Fruit fly (Drosophila melanogaster) whole organism, embryonic: ENCODE results near the gene CG16753.

Source experiments
- Adf1 ChIP-seq: fragments of 200-800 bp; sonication (Bioruptor generic); IDR thresholded peaks from 2 replicates; pipeline ENCODE4 v1.3.6; 2022; ENCODE audit warnings: missing biosample characterization, missing genetic modification characterization
- CG10979 ChIP-seq: fragments of 200-800 bp; sonication (Bioruptor generic); optimal IDR thresholded peaks from 2 replicates; lab custom pipeline; 2018; ENCODE audit warnings: missing biosample characterization, mild to moderate bottlenecking, missing genetic modification characterization, moderate library complexity
- CG11085 ChIP-seq: fragments of 200-800 bp; sonication (Bioruptor generic); IDR thresholded peaks from 2 replicates; pipeline ENCODE4 v1.3.6; 2022; ENCODE audit warnings: missing biosample characterization, missing genetic modification characterization
- CG11696 ChIP-seq: fragments of 200-800 bp; sonication (Bioruptor generic); IDR thresholded peaks from 2 replicates; pipeline ENCODE4 v1.3.6; 2022; ENCODE audit warnings: missing biosample characterization, missing genetic modification characterization
- CG13296 ChIP-seq: fragments of 200-800 bp; sonication (Bioruptor generic); optimal IDR thresholded peaks from 3 replicates; lab custom pipeline; 2018; ENCODE audit warnings: missing biosample characterization, mild to moderate bottlenecking, missing genetic modification characterization
- CG14860 ChIP-seq: fragments of 200-800 bp; sonication (Bioruptor generic); IDR thresholded peaks from 3 replicates; pipeline ENCODE4 v1.3.6; 2022; ENCODE audit warnings: missing biosample characterization, missing genetic modification characterization; ENCODE audit not compliant: partially characterized antibody
- CG15269 ChIP-seq: fragments of 200-800 bp; sonication (Bioruptor generic); optimal IDR thresholded peaks from 2 replicates; lab custom pipeline; 2018; ENCODE audit warnings: missing biosample characterization, mild to moderate bottlenecking, missing genetic modification characterization, moderate library complexity
- CG15514 ChIP-seq: fragments of 200-800 bp; sonication (Bioruptor generic); optimal IDR thresholded peaks from 3 replicates; lab custom pipeline; 2017; ENCODE audit warnings: missing biosample characterization, missing genetic modification characterization, mild to moderate bottlenecking, moderate library complexity, missing genetic modification reagents
- CG17361 ChIP-seq: fragments of 200-800 bp; sonication (Bioruptor generic); IDR thresholded peaks from 3 replicates; pipeline ENCODE4 v1.3.6; 2022; ENCODE audit warnings: missing biosample characterization, missing genetic modification characterization
- CG18262 ChIP-seq: fragments of 200-800 bp; optimal IDR thresholded peaks from 3 replicates; lab custom pipeline; 2019; ENCODE audit warnings: missing biosample characterization, mild to moderate bottlenecking, missing genetic modification characterization, moderate library complexity
- CG2199 ChIP-seq: fragments of 200-800 bp; sonication (Bioruptor generic); IDR thresholded peaks from 3 replicates; pipeline ENCODE4 v1.3.6; 2022; ENCODE audit warnings: missing biosample characterization, missing genetic modification characterization
- CG2678 ChIP-seq: fragments of 200-800 bp; sonication (Bioruptor generic); optimal IDR thresholded peaks from 3 replicates; lab custom pipeline; 2019; ENCODE audit warnings: missing biosample characterization, mild to moderate bottlenecking, missing genetic modification characterization, moderate library complexity
- CG2889 ChIP-seq: fragments of 200-800 bp; sonication (Bioruptor generic); IDR thresholded peaks from 3 replicates; pipeline ENCODE4 v1.3.6; 2022; ENCODE audit warnings: missing biosample characterization, missing genetic modification characterization
- CG3995 ChIP-seq: fragments of 200-800 bp; sonication (Bioruptor generic); optimal IDR thresholded peaks from 3 replicates; lab custom pipeline; 2016; ENCODE audit warnings: missing biosample characterization, missing genetic modification characterization
- CG4282 ChIP-seq: fragments of 200-800 bp; sonication (Bioruptor generic); optimal IDR thresholded peaks from 2 replicates; lab custom pipeline; 2016; ENCODE audit warnings: missing biosample characterization, missing genetic modification characterization
- CG4424 ChIP-seq: fragments of 200-800 bp; sonication (Bioruptor generic); optimal IDR thresholded peaks from 3 replicates; lab custom pipeline; 2016; ENCODE audit warnings: missing biosample characterization, missing genetic modification characterization
- CG5245 ChIP-seq: fragments of 200-800 bp; sonication (Bioruptor generic); optimal IDR thresholded peaks from 3 replicates; lab custom pipeline; 2016; ENCODE audit warnings: missing biosample characterization, missing genetic modification characterization
- CG7372 ChIP-seq: fragments of 200-800 bp; sonication (Bioruptor generic); IDR thresholded peaks from 2 replicates; pipeline ENCODE4 v1.3.6; 2022; ENCODE audit warnings: missing biosample characterization, missing genetic modification characterization
- CG7839 ChIP-seq: fragments of 200-800 bp; sonication (Bioruptor generic); optimal IDR thresholded peaks from 3 replicates; lab custom pipeline; 2018; ENCODE audit warnings: missing biosample characterization, mild to moderate bottlenecking, missing genetic modification characterization, moderate library complexity
- CG8924 ChIP-seq: fragments of 200-800 bp; optimal IDR thresholded peaks from 3 replicates; lab custom pipeline; 2019; ENCODE audit warnings: missing biosample characterization, mild to moderate bottlenecking, missing genetic modification characterization, moderate library complexity
- CG8944 ChIP-seq: fragments of 200-800 bp; sonication (Bioruptor generic); optimal IDR thresholded peaks from 3 replicates; lab custom pipeline; 2016; ENCODE audit warnings: missing biosample characterization, missing genetic modification characterization
- Fer2 ChIP-seq: fragments of 200-800 bp; sonication (Bioruptor generic); optimal IDR thresholded peaks from 2 replicates; lab custom pipeline; 2018; ENCODE audit warnings: missing biosample characterization, mild to moderate bottlenecking, missing genetic modification characterization, moderate library complexity
- H2.0 ChIP-seq: fragments of 200-800 bp; sonication (Bioruptor generic); IDR thresholded peaks from 2 replicates; pipeline ENCODE4 v1.3.6; 2022; ENCODE audit warnings: missing biosample characterization, missing genetic modification characterization
- Hr39 ChIP-seq: fragments of >200 bp; optimal IDR thresholded peaks from 2 replicates; lab custom pipeline; 2017
- Hr51 ChIP-seq, 2 experiments: fragments of 200-800 bp; sonication (Bioruptor generic); optimal IDR thresholded peaks; 2 replicates in 1 of 2; 3 replicates in 1 of 2; lab custom pipeline; 2016 to 2018; ENCODE audit warnings: missing biosample characterization in 2 of 2, missing genetic modification characterization in 2 of 2, mild to moderate bottlenecking in 1 of 2, moderate library complexity in 1 of 2
- Hr78 ChIP-seq, 2 experiments: fragments of 200-800 bp in 1 of 2; fragments of >200 bp in 1 of 2; sonication (Bioruptor generic) in 1 of 2; optimal IDR thresholded peaks; 2 replicates each; lab custom pipeline; 2017 to 2019; ENCODE audit warnings: missing biosample characterization in 2 of 2, missing genetic modification characterization in 2 of 2, mild to moderate bottlenecking in 1 of 2, moderate library complexity in 1 of 2
- MESR4 ChIP-seq: fragments of 200-800 bp; sonication (Bioruptor generic); optimal IDR thresholded peaks from 2 replicates; lab custom pipeline; 2018; ENCODE audit warnings: missing biosample characterization, mild to moderate bottlenecking, missing genetic modification characterization, moderate library complexity
- Stat92E ChIP-seq, 3 experiments: fragments of >200 bp in 2 of 3; fragments of 200-800 bp in 1 of 3; sonication (Bioruptor generic) in 1 of 3; optimal IDR thresholded peaks; 2 replicates each; lab custom pipeline; 2017 to 2019; ENCODE audit warnings: missing biosample characterization in 3 of 3, missing genetic modification characterization in 3 of 3, mild to moderate bottlenecking in 1 of 3, moderate library complexity in 1 of 3
- Usf ChIP-seq: fragments of 200-800 bp; sonication (Bioruptor generic); optimal IDR thresholded peaks from 2 replicates; lab custom pipeline; 2017; ENCODE audit warnings: missing genotype, missing biosample characterization, missing genetic modification characterization
- ac ChIP-seq: fragments of 200-800 bp; sonication (Bioruptor generic); optimal IDR thresholded peaks from 3 replicates; lab custom pipeline; 2017; ENCODE audit warnings: missing biosample characterization, mild to moderate bottlenecking, missing genetic modification characterization
- amos ChIP-seq: fragments of 200-800 bp; sonication (Bioruptor generic); IDR thresholded peaks from 2 replicates; pipeline ENCODE4 v1.3.6; 2022; ENCODE audit warnings: missing biosample characterization, missing genetic modification characterization; ENCODE audit not compliant: partially characterized antibody
- bowl ChIP-seq: fragments of 200-800 bp; sonication (Bioruptor generic); IDR thresholded peaks from 2 replicates; pipeline ENCODE4 v1.3.6; 2022; ENCODE audit warnings: missing biosample characterization, missing genetic modification characterization
- br ChIP-seq: fragments of >200 bp; optimal IDR thresholded peaks from 2 replicates; lab custom pipeline; 2017
- cad ChIP-seq: fragments of >200 bp; optimal IDR thresholded peaks from 2 replicates; lab custom pipeline; 2017; ENCODE audit warnings: missing biosample characterization, missing genetic modification characterization
- cato ChIP-seq: fragments of 200-800 bp; sonication (Bioruptor generic); optimal IDR thresholded peaks from 2 replicates; lab custom pipeline; 2016; ENCODE audit warnings: missing biosample characterization, missing genetic modification characterization, borderline replicate concordance
- chif ChIP-seq, 2 experiments: fragments of 200-800 bp; sonication (Bioruptor generic); optimal IDR thresholded peaks; 3 replicates each; lab custom pipeline; 2016; ENCODE audit warnings: missing biosample characterization in 2 of 2, missing genetic modification characterization in 2 of 2
- fu2 ChIP-seq: fragments of 200-800 bp; sonication (Bioruptor generic); optimal IDR thresholded peaks from 2 replicates; lab custom pipeline; 2016; ENCODE audit warnings: missing biosample characterization, missing genetic modification characterization
- gem ChIP-seq: fragments of 200-800 bp; sonication (Bioruptor generic); optimal IDR thresholded peaks from 2 replicates; lab custom pipeline; 2019; ENCODE audit warnings: missing biosample characterization, mild to moderate bottlenecking, missing genetic modification characterization, moderate library complexity
- gfzf ChIP-seq: fragments of 200-800 bp; sonication (Bioruptor generic); optimal IDR thresholded peaks from 2 replicates; lab custom pipeline; 2016; ENCODE audit warnings: missing biosample characterization, mild to moderate bottlenecking, missing genetic modification characterization, moderate library complexity
- gro ChIP-seq: fragments of 200-800 bp; sonication (Bioruptor generic); optimal IDR thresholded peaks from 2 replicates; lab custom pipeline; 2016; ENCODE audit warnings: missing biosample characterization, missing genetic modification characterization
- hbn ChIP-seq: fragments of 200-800 bp; sonication (Bioruptor generic); IDR thresholded peaks from 2 replicates; pipeline ENCODE4 v1.3.6; 2022; ENCODE audit warnings: missing biosample characterization, missing genetic modification characterization; ENCODE audit not compliant: partially characterized antibody
- lmd ChIP-seq: fragments of 200-800 bp; sonication (Bioruptor generic); IDR thresholded peaks from 2 replicates; pipeline ENCODE4 v1.3.6; 2022; ENCODE audit warnings: missing biosample characterization, missing genetic modification characterization
- onecut ChIP-seq: fragments of 200-800 bp; sonication (Bioruptor generic); IDR thresholded peaks from 2 replicates; pipeline ENCODE4 v1.3.6; 2022; ENCODE audit warnings: missing biosample characterization, missing genetic modification characterization
- schlank ChIP-seq: fragments of 200-800 bp; sonication (Bioruptor generic); optimal IDR thresholded peaks from 2 replicates; lab custom pipeline; 2018; ENCODE audit warnings: missing biosample characterization, mild to moderate bottlenecking, missing genetic modification characterization
- tup ChIP-seq: fragments of 200-800 bp; sonication (Bioruptor generic); optimal IDR thresholded peaks from 2 replicates; lab custom pipeline; 2016; ENCODE audit warnings: missing biosample characterization, mild to moderate bottlenecking, missing genetic modification characterization, moderate library complexity
- twi ChIP-seq: fragments of 200-800 bp; optimal IDR thresholded peaks from 2 replicates; lab custom pipeline; 2019; ENCODE audit warnings: missing biosample characterization, mild to moderate bottlenecking, missing genetic modification characterization, moderate library complexity
- wdn ChIP-seq: fragments of 200-800 bp; sonication (Bioruptor generic); IDR thresholded peaks from 2 replicates; pipeline ENCODE4 v1.3.6; 2022; ENCODE audit warnings: missing biosample characterization, missing genetic modification characterization
- wor ChIP-seq: fragments of 200-800 bp; sonication (Bioruptor generic); IDR thresholded peaks from 2 replicates; pipeline ENCODE4 v1.3.6; 2022; ENCODE audit warnings: missing biosample characterization, missing genetic modification characterization
- zfh1 ChIP-seq: fragments of 200-800 bp; sonication (Bioruptor generic); IDR thresholded peaks from 3 replicates; pipeline ENCODE4 v1.3.6; 2022; ENCODE audit warnings: missing biosample characterization, missing genetic modification characterization

Gene CG16753

DNA sequence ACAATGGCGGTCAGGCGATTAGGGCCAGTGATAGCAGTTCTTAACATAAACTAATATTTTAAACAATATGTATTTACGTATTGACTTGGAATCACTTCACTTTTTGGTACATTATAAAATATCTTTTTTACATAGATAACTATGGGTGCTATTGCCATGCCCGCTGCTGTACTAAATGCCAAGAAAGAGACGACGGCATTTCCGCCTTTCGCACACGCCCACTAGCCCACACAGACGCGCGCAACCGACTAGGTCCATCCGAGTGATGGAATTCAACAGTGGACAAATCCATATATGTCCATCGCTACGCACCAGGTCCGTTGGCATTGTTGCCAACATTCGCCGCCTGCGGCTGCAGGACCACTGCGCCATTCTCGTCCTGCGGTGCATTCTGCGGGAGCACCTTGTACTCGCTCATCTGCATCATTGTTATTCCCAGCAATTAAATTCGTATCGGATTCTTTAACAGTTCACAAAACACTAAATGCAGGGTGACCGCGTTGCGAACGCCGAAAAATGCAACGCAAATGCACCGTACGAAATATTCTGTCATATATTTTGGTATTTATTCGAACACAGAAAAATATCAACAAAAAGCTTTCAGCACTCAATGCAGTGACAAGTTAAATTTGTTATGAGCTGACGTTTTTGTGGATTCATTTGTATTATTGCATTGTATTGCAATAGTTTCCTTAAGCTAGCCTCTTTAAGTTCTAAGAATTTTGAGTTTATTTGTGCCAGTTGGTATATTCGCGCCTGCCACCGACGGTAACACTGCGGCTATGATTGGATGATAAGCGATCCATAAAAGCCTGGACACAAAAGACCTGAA, 8.3 kb upstream of the CG16753 start, which contains the start of the genes scramb2 and Sk2 (continued):
- peak; percentile 81 for TF ChIP-seq tup (GFP tag; lab: Kevin White, UChicago)
- TF ChIP-seq CG15514: peak; percentile 90
- peak; percentile 94 for TF ChIP-seq CG8924 (tag; lab: Kevin White, UChicago)
- no peak for TF ChIP-seq amos (GFP tag; lab: Robert Waterston, UW)
- no peak for TF ChIP-seq cad (GFP tag; lab: Kevin White, UChicago)
- peak; percentile 66 for TF ChIP-seq Adf1 (GFP tag; lab: Robert Waterston, UW)
- peak; percentile 86 for TF ChIP-seq twi (tag; lab: Kevin White, UChicago)
- peak; percentile 93 for TF ChIP-seq CG7372
- no peak for TF ChIP-seq hbn (GFP tag; lab: Robert Waterston, UW)
- TF ChIP-seq CG11696 (GFP tag; lab: Robert Waterston, UW): peak; percentile 100
- peak; percentile 94 for TF ChIP-seq CG10979 (tag; lab: Kevin White, UChicago)
- TF ChIP-seq CG2199 (GFP tag; lab: Robert Waterston, UW): peak; percentile 94
- peak; percentile 91 for TF ChIP-seq Fer2 (tag; lab: Kevin White, UChicago)
- TF ChIP-seq fu2 (GFP tag; lab: Kevin White, UChicago): peak; percentile 66
- TF ChIP-seq Stat92E (GFP tag; optimal IDR thresholded peaks at IDR 0.05; lab: Kevin White, UChicago): no peak
- TF ChIP-seq chif (GFP tag; optimal IDR thresholded peaks at IDR 0.05; lab: Kevin White, UChicago): peak; percentile 77 to 89
- TF ChIP-seq CG5245: peak; percentile 94
- peak in 1 of 2 experiments; percentile 81 for TF ChIP-seq Hr78 (GFP tag; optimal IDR thresholded peaks at IDR 0.05; lab: Kevin White, UChicago)
- TF ChIP-seq br (lab: Kevin White, UChicago): no peak
- TF ChIP-seq MESR4: peak; percentile 67
- TF ChIP-seq CG14860 (GFP tag; lab: Robert Waterston, UW): no peak
- TF ChIP-seq gro (GFP tag; lab: Kevin White, UChicago): peak; percentile 89
- TF ChIP-seq bowl (GFP tag; lab: Robert Waterston, UW): peak; percentile 84
- TF ChIP-seq CG15269 (tag; lab: Kevin White, UChicago): peak; percentile 97
- TF ChIP-seq wor (GFP tag; lab: Robert Waterston, UW): peak; percentile 90
- peak; percentile 87 for TF ChIP-seq Usf (GFP tag; lab: Kevin White, UChicago)
- peak; percentile 96 for TF ChIP-seq gem (tag; lab: Kevin White, UChicago)
- TF ChIP-seq CG3995 (GFP tag; lab: Kevin White, UChicago): peak; percentile 70
- peak; percentile 96 for TF ChIP-seq CG7839 (tag; lab: Kevin White, UChicago)
- peak; percentile 93 for TF ChIP-seq H2.0
- TF ChIP-seq ac (GFP tag; lab: Kevin White, UChicago): peak; percentile 87
- peak; percentile 83 to 96 for TF ChIP-seq Hr51 (GFP tag; optimal IDR thresholded peaks at IDR 0.05; lab: Kevin White, UChicago)
- peak; percentile 95 for TF ChIP-seq CG18262 (tag; lab: Kevin White, UChicago)
- peak; percentile 88 for TF ChIP-seq cato (GFP tag; lab: Kevin White, UChicago)
- peak; percentile 97 for TF ChIP-seq CG2678 (tag; lab: Kevin White, UChicago)
- TF ChIP-seq wdn: peak; percentile 93
- TF ChIP-seq gfzf (GFP tag; lab: Kevin White, UChicago): peak; percentile 97
- peak; percentile 94 for TF ChIP-seq onecut (GFP tag; lab: Robert Waterston, UW)
- no peak for TF ChIP-seq Hr39 (lab: Kevin White, UChicago)
- TF ChIP-seq CG11085: peak; percentile 91
- peak; percentile 20 for TF ChIP-seq CG4282 (GFP tag; lab: Kevin White, UChicago)
- TF ChIP-seq CG4424 (GFP tag; lab: Kevin White, UChicago): peak; percentile 95
- TF ChIP-seq CG2889 (GFP tag; lab: Robert Waterston, UW): peak; percentile 87; the same call in 2 of the 3 replicates
- peak; percentile 76 for TF ChIP-seq CG8944
- peak; percentile 86 for TF ChIP-seq schlank (tag; lab: Kevin White, UChicago)
- TF ChIP-seq lmd: peak; percentile 94
- peak; percentile 97 for TF ChIP-seq CG13296 (GFP tag; lab: Kevin White, UChicago)
- peak; percentile 95 for TF ChIP-seq CG17361
- peak; percentile 95 for TF ChIP-seq zfh1 (GFP tag; lab: Robert Waterston, UW)
